Fruit fly (Drosophila melanogaster): ENCODE results near the gene CG9377.
A peak's percentile ranks its signal among the peaks of the same experiment; 100 is the strongest.

The CG9377 gene

DNA sequence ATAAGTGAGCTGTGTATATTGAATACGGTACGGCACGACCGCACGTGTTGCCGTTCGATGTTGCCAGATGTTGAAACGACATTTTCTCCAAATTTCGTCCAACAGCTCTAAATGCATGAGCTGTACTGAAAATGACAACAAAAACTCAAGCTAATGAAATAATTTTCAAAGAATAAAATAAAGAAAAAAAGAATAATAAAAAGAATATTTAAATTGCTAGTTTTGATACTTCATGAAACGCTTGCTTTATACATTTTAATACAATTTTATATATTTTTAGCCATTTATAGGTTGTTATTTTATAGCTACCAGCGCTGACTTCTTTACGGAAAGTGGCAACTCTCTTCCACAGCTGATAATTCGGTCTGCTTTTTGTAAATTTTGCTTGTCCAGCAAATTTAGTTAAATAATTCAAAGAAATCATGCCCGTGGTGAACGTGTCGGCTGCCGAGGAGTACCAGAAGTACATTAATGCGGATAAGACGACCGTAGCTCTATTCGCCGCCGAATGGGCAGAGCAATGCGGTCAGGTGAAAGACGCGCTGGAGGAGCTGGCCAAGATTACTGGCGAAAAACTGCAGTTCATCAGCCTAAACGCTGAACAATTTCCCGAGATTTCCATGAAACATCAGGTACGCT, 4.9 kb upstream of the CG9377 start, which contains the start of the genes Nnp-1 and Grx3 (continued):
- TF ChIP-seq vfl (GFP tag; optimal IDR thresholded peaks at IDR 0.05) (no peak), CG5180 (GFP tag; optimal IDR thresholded peaks at IDR 0.05) (peak; percentile 71), bbx (GFP tag; IDR thresholded peaks at IDR 0.05; ENCODE audit: partially characterized antibody) (no peak), Fer2 (tag; optimal IDR thresholded peaks at IDR 0.05) (peak; percentile 54), stc (GFP tag; IDR thresholded peaks at IDR 0.05) (no peak), CG13624 (GFP tag; optimal IDR thresholded peaks at IDR 0.05) (no peak), Elba2 (GFP tag; optimal IDR thresholded peaks at IDR 0.05) (no peak), CG4282 (GFP tag; optimal IDR thresholded peaks at IDR 0.05) (no peak), Fer1 (GFP tag; optimal IDR thresholded peaks at IDR 0.05) (no peak), jing (GFP tag; optimal IDR thresholded peaks at IDR 0.05) (no peak), Poxn (GFP tag; IDR thresholded peaks at IDR 0.05) (no peak), Sox100B (GFP tag; optimal IDR thresholded peaks at IDR 0.05) (no peak), CG6175 (GFP tag; IDR thresholded peaks at IDR 0.05) (no peak), CG13287 (GFP tag; IDR thresholded peaks at IDR 0.05; ENCODE audit: partially characterized antibody) (0 out of 2 replicates have a peak, but pooled peaks have one; percentile 30), CG4707 (GFP tag; optimal IDR thresholded peaks at IDR 0.05) (no peak), CG11398 (GFP tag; optimal IDR thresholded peaks at IDR 0.05) (no peak), CG8281 (tag; optimal IDR thresholded peaks at IDR 0.05) (peak; percentile 31), CG12155 (GFP tag; optimal IDR thresholded peaks at IDR 0.05) (peak; percentile 61), Ravus (GFP tag; IDR thresholded peaks at IDR 0.05) (no peak), CG12071 (GFP tag; optimal IDR thresholded peaks at IDR 0.05) (no peak), Spps (tag; optimal IDR thresholded peaks at IDR 0.05) (no peak), sug (tag; optimal IDR thresholded peaks at IDR 0.05) (peak; percentile 82), CG31388 (GFP tag; optimal IDR thresholded peaks at IDR 0.05) (no peak), CG9932 (GFP tag; IDR thresholded peaks at IDR 0.05) (peak; percentile 71), CHES-1-like (GFP tag; optimal IDR thresholded peaks at IDR 0.05) (no peak), fd64A (GFP tag; optimal IDR thresholded peaks at IDR 0.05) (no peak), CG2116 (GFP tag; optimal IDR thresholded peaks at IDR 0.05) (peak; percentile 54), ERR (GFP tag; optimal IDR thresholded peaks at IDR 0.05) (no peak), cas (GFP tag; IDR thresholded peaks at IDR 0.05) (no peak), CG5953 (GFP tag; IDR thresholded peaks at IDR 0.05) (no peak), peb (GFP tag; IDR thresholded peaks at IDR 0.05) (no peak), CG3847 (GFP tag; IDR thresholded peaks at IDR 0.05) (peak; percentile 76), cato (GFP tag; optimal IDR thresholded peaks at IDR 0.05; ENCODE audit: borderline replicate concordance) (no peak), CG17912 (GFP tag; optimal IDR thresholded peaks at IDR 0.05) (no peak), Ada2b (GFP tag; IDR thresholded peaks at IDR 0.05) (no peak), dan (GFP tag; IDR thresholded peaks at IDR 0.05) (no peak), gsb-n (tag; optimal IDR thresholded peaks at IDR 0.05) (no peak), E2f1 (GFP tag; IDR thresholded peaks at IDR 0.05) (0 out of 2 replicates have a peak, but pooled peaks have one; percentile 24), CG10959 (GFP tag; IDR thresholded peaks at IDR 0.05) (no peak), mirr (GFP tag; optimal IDR thresholded peaks at IDR 0.05) (no peak), Atf6 (GFP tag; IDR thresholded peaks at IDR 0.05) (no peak), Gsc (GFP tag; IDR thresholded peaks at IDR 0.05) (no peak), CG13424 (tag; optimal IDR thresholded peaks at IDR 0.05) (peak; percentile 80), zfh1 (GFP tag; IDR thresholded peaks at IDR 0.05) (no peak), CG6683 (GFP tag; optimal IDR thresholded peaks at IDR 0.05) (no peak), psq (GFP tag; optimal IDR thresholded peaks at IDR 0.05) (no peak), CG2889 (GFP tag; IDR thresholded peaks at IDR 0.05) (no peak), kni (GFP tag; optimal IDR thresholded peaks at IDR 0.05) (no peak), Eip74EF (GFP tag; optimal IDR thresholded peaks at IDR 0.05) (no peak), dimm (GFP tag; IDR thresholded peaks at IDR 0.05) (no peak), run (tag; optimal IDR thresholded peaks at IDR 0.05) (no peak)

All from whole organism, embryonic.